Fruit fly (Drosophila melanogaster) whole organism, adult: Measurements from ENCODE around the gene Tre1.

Experiments used
- CG11617 ChIP-seq: fragments of 200-800 bp; sonication (Bioruptor generic); optimal IDR thresholded peaks from 2 replicates; lab custom pipeline; 2017; ENCODE audit warnings: mild to moderate bottlenecking, missing biosample characterization, missing genetic modification reagents, missing genetic modification characterization
- CG14711 ChIP-seq: fragments of 200-800 bp; sonication (Bioruptor generic); optimal IDR thresholded peaks from 2 replicates; lab custom pipeline; 2018; ENCODE audit warnings: missing biosample characterization, mild to moderate bottlenecking, missing genetic modification characterization, moderate library complexity
- CG1620 ChIP-seq: fragments of 200-800 bp; sonication (Bioruptor generic); optimal IDR thresholded peaks from 2 replicates; lab custom pipeline; 2016; ENCODE audit warnings: missing biosample characterization, missing genetic modification characterization
- CG33017 ChIP-seq: fragments of 200-800 bp; sonication (Bioruptor generic); optimal IDR thresholded peaks from 2 replicates; lab custom pipeline; 2018; ENCODE audit warnings: missing biosample characterization, mild to moderate bottlenecking, missing genetic modification characterization, moderate library complexity
- CG7045 ChIP-seq: fragments of 200-800 bp; sonication (Bioruptor generic); optimal IDR thresholded peaks from 2 replicates; lab custom pipeline; 2017; ENCODE audit warnings: missing biosample characterization, mild to moderate bottlenecking, missing genetic modification characterization
- CG7101 ChIP-seq: fragments of 200-800 bp; sonication (Bioruptor generic); optimal IDR thresholded peaks from 2 replicates; lab custom pipeline; 2018; ENCODE audit warnings: missing biosample characterization, mild to moderate bottlenecking, missing genetic modification characterization, moderate library complexity
- Hr96 ChIP-seq: fragments of 200-800 bp; sonication (Bioruptor generic); optimal IDR thresholded peaks from 2 replicates; lab custom pipeline; 2016; ENCODE audit warnings: missing biosample characterization, missing genetic modification characterization
- Mnt ChIP-seq: fragments of 200-800 bp; sonication (Bioruptor generic); optimal IDR thresholded peaks from 2 replicates; lab custom pipeline; 2016; ENCODE audit warnings: missing biosample characterization, mild to moderate bottlenecking, missing genetic modification characterization
- bab1 ChIP-seq: fragments of 200-800 bp; sonication (Bioruptor generic); optimal IDR thresholded peaks from 3 replicates; lab custom pipeline; 2019; ENCODE audit warnings: missing biosample characterization, mild to moderate bottlenecking, missing genetic modification characterization, moderate library complexity
- cnc ChIP-seq, 2 experiments: fragments of >200 bp; optimal IDR thresholded peaks; 2 replicates each; lab custom pipeline; 2017
- ovo ChIP-seq: fragments of 200-800 bp; sonication (Bioruptor generic); optimal IDR thresholded peaks from 2 replicates; lab custom pipeline; 2016; ENCODE audit warnings: missing biosample characterization, missing genetic modification characterization
- pad ChIP-seq: fragments of 200-800 bp; sonication (Bioruptor generic); optimal IDR thresholded peaks from 3 replicates; lab custom pipeline; 2017; ENCODE audit warnings: missing biosample characterization, missing genetic modification characterization, mild to moderate bottlenecking, moderate library complexity, missing genetic modification reagents

- TF ChIP-seq Mnt (GFP tag; lab: Kevin White, UChicago) (peak; percentile 72), CG7101 (tag; lab: Kevin White, UChicago) (peak; percentile 13), cnc (optimal IDR thresholded peaks at IDR 0.05; lab: Kevin White, UChicago) (no peak), CG7045 (GFP tag; lab: Kevin White, UChicago) (no peak), CG1620 (peak; percentile 60), CG11617 (GFP tag; lab: Kevin White, UChicago) (no peak), ovo (peak; percentile 23), CG33017 (tag; lab: Kevin White, UChicago) (no peak), pad (GFP tag; lab: Kevin White, UChicago) (no peak), Hr96 (GFP tag; lab: Kevin White, UChicago) (no peak), CG14711 (tag; lab: Kevin White, UChicago) (no peak), bab1 (GFP tag; lab: Kevin White, UChicago) (peak; percentile 16)
Observed at dm6 chrX:5671537-5672029, 8.2 kb downstream of the Tre1 start, which contains the start of gene Rab18.
